Fruit fly (Drosophila melanogaster) whole organism, embryonic: ENCODE results near the gene CycG.

Experiments used
- BtbVII ChIP-seq: fragments of 200-800 bp; sonication (Bioruptor generic); optimal IDR thresholded peaks from 3 replicates; lab custom pipeline; 2017; ENCODE audit warnings: missing biosample characterization, mild to moderate bottlenecking, missing genetic modification characterization
- Bteb2 ChIP-seq: fragments of 200-800 bp; sonication (Bioruptor generic); optimal IDR thresholded peaks from 2 replicates; lab custom pipeline; 2016; ENCODE audit warnings: missing biosample characterization, missing genetic modification characterization
- C15 ChIP-seq: fragments of 200-800 bp; sonication (Bioruptor generic); IDR thresholded peaks from 3 replicates; pipeline ENCODE4 v1.3.6; 2022; ENCODE audit warnings: missing biosample characterization, missing genetic modification characterization
- CG10209 ChIP-seq: fragments of 200-800 bp; sonication (Bioruptor generic); optimal IDR thresholded peaks from 3 replicates; lab custom pipeline; 2017; ENCODE audit warnings: missing biosample characterization, mild to moderate bottlenecking, missing genetic modification characterization, missing genetic modification reagents
- CG10267 ChIP-seq: fragments of 200-800 bp; sonication (Bioruptor generic); optimal IDR thresholded peaks from 2 replicates; lab custom pipeline; 2018; ENCODE audit warnings: missing biosample characterization, mild to moderate bottlenecking, missing genetic modification characterization, moderate library complexity
- CG11456 ChIP-seq: fragments of 200-800 bp; sonication (Bioruptor generic); IDR thresholded peaks from 3 replicates; pipeline ENCODE4 v1.3.6; 2022; ENCODE audit warnings: missing biosample characterization, missing genetic modification characterization
- CG11723 ChIP-seq: fragments of 200-800 bp; sonication (Bioruptor generic); optimal IDR thresholded peaks from 2 replicates; lab custom pipeline; 2017; ENCODE audit warnings: missing biosample characterization, mild to moderate bottlenecking, missing genetic modification characterization
- CG15696 ChIP-seq: fragments of 200-800 bp; sonication (Bioruptor generic); optimal IDR thresholded peaks from 2 replicates; lab custom pipeline; 2019; ENCODE audit warnings: missing biosample characterization, mild to moderate bottlenecking, missing genetic modification characterization, moderate library complexity
- CG16813 ChIP-seq: fragments of 200-800 bp; sonication (Bioruptor generic); IDR thresholded peaks from 3 replicates; pipeline ENCODE4 v1.3.6; 2022; ENCODE audit warnings: missing biosample characterization, missing genetic modification characterization; ENCODE audit not compliant: partially characterized antibody
- CG1832 ChIP-seq: fragments of 200-800 bp; sonication (Bioruptor generic); optimal IDR thresholded peaks from 2 replicates; lab custom pipeline; 2017; ENCODE audit warnings: missing biosample characterization, mild to moderate bottlenecking, missing genetic modification characterization, inconsistent platforms
- CG2116 ChIP-seq: fragments of 200-800 bp; sonication (Bioruptor generic); optimal IDR thresholded peaks from 3 replicates; lab custom pipeline; 2018; ENCODE audit warnings: missing biosample characterization, mild to moderate bottlenecking, missing genetic modification characterization
- CG2712 ChIP-seq: fragments of 200-800 bp; optimal IDR thresholded peaks from 3 replicates; lab custom pipeline; 2019; ENCODE audit warnings: missing biosample characterization, mild to moderate bottlenecking, missing genetic modification characterization, moderate library complexity
- CG2889 ChIP-seq: fragments of 200-800 bp; sonication (Bioruptor generic); IDR thresholded peaks from 3 replicates; pipeline ENCODE4 v1.3.6; 2022; ENCODE audit warnings: missing biosample characterization, missing genetic modification characterization
- CG30020 ChIP-seq: fragments of 200-800 bp; optimal IDR thresholded peaks from 2 replicates; lab custom pipeline; 2019; ENCODE audit warnings: missing biosample characterization, mild to moderate bottlenecking, missing genetic modification characterization, moderate library complexity
- CG32532 ChIP-seq: fragments of 200-800 bp; sonication (Bioruptor generic); IDR thresholded peaks from 2 replicates; pipeline ENCODE4 v1.3.6; 2022; ENCODE audit warnings: missing biosample characterization, missing genetic modification characterization
- CG3726 ChIP-seq: fragments of 200-800 bp; sonication (Bioruptor generic); IDR thresholded peaks from 3 replicates; pipeline ENCODE4, ENCODE4 v1.3.6; 2022; ENCODE audit warnings: missing biosample characterization, missing genetic modification characterization
- CG4730 ChIP-seq: fragments of 200-800 bp; sonication (Bioruptor generic); IDR thresholded peaks from 2 replicates; pipeline ENCODE4 v1.3.6; 2022; ENCODE audit warnings: missing biosample characterization, missing genetic modification characterization
- CG6654 ChIP-seq: fragments of 200-800 bp; sonication (Bioruptor generic); optimal IDR thresholded peaks from 2 replicates; lab custom pipeline; 2017; ENCODE audit warnings: missing biosample characterization, mild to moderate bottlenecking, missing genetic modification characterization
- CG8924 ChIP-seq: fragments of 200-800 bp; optimal IDR thresholded peaks from 3 replicates; lab custom pipeline; 2019; ENCODE audit warnings: missing biosample characterization, mild to moderate bottlenecking, missing genetic modification characterization, moderate library complexity
- CG9797 ChIP-seq: fragments of 200-800 bp; sonication (Bioruptor generic); optimal IDR thresholded peaks from 3 replicates; lab custom pipeline; 2018; ENCODE audit warnings: missing biosample characterization, mild to moderate bottlenecking, missing genetic modification characterization
- CTCF ChIP-seq: fragments of 200-800 bp; sonication (Bioruptor generic); optimal IDR thresholded peaks from 2 replicates; lab custom pipeline; 2017; ENCODE audit warnings: missing biosample characterization, mild to moderate bottlenecking, missing genetic modification characterization, moderate library complexity
- D19A ChIP-seq: fragments of 200-800 bp; optimal IDR thresholded peaks from 3 replicates; lab custom pipeline; 2019; ENCODE audit warnings: missing biosample characterization, mild to moderate bottlenecking, missing genetic modification characterization, moderate library complexity
- Dip3 ChIP-seq: fragments of 200-800 bp; sonication (Bioruptor generic); optimal IDR thresholded peaks from 3 replicates; lab custom pipeline; 2016; ENCODE audit warnings: missing biosample characterization, missing genetic modification characterization
- Dll ChIP-seq: fragments of 200-800 bp; sonication (Bioruptor generic); IDR thresholded peaks from 4 replicates; pipeline ENCODE4 v1.3.6; 2022; ENCODE audit warnings: missing biosample characterization, missing genetic modification characterization; ENCODE audit not compliant: partially characterized antibody
- GATAe ChIP-seq: fragments of 200-800 bp; sonication (Bioruptor generic); conservative IDR thresholded peaks from 2 replicates; pipeline ENCODE4 v1.3.6; 2022; ENCODE audit warnings: missing biosample characterization, missing genetic modification characterization
- HHEX ChIP-seq: fragments of 200-800 bp; sonication (Bioruptor generic); optimal IDR thresholded peaks from 3 replicates; lab custom pipeline; 2017; ENCODE audit warnings: missing biosample characterization, mild to moderate bottlenecking, missing genetic modification characterization, missing genetic modification reagents
- Med ChIP-seq: fragments of 200-800 bp; sonication (Bioruptor generic); peaks from one replicate; lab custom pipeline; 2016; ENCODE audit warnings: missing biosample characterization, missing genetic modification characterization, mild to moderate bottlenecking, inconsistent platforms, moderate library complexity
- Nf-YA ChIP-seq: fragments of 200-800 bp; sonication (Bioruptor generic); IDR thresholded peaks from 2 replicates; pipeline ENCODE4 v1.3.6; 2022; ENCODE audit warnings: missing biosample characterization, missing genetic modification characterization
- Ptx1 ChIP-seq: fragments of 200-800 bp; sonication (Bioruptor generic); IDR thresholded peaks from 2 replicates; pipeline ENCODE4 v1.3.6; 2022; ENCODE audit warnings: missing biosample characterization, missing genetic modification characterization
- Ravus ChIP-seq: fragments of 200-800 bp; sonication (Bioruptor generic); IDR thresholded peaks from 2 replicates; pipeline ENCODE4 v1.3.6; 2022; ENCODE audit warnings: missing biosample characterization, missing genetic modification characterization
- Sry-β ChIP-seq: fragments of 200-800 bp; sonication (Bioruptor generic); optimal IDR thresholded peaks from 2 replicates; lab custom pipeline; 2018; ENCODE audit warnings: missing biosample characterization, mild to moderate bottlenecking, missing genetic modification characterization, moderate library complexity
- Usf ChIP-seq: fragments of 200-800 bp; sonication (Bioruptor generic); optimal IDR thresholded peaks from 2 replicates; lab custom pipeline; 2017; ENCODE audit warnings: missing genotype, missing biosample characterization, missing genetic modification characterization
- ab ChIP-seq: fragments of 200-800 bp; sonication (Bioruptor generic); optimal IDR thresholded peaks from 2 replicates; lab custom pipeline; 2016; ENCODE audit warnings: missing biosample characterization, missing genetic modification characterization
- ac ChIP-seq: fragments of 200-800 bp; sonication (Bioruptor generic); optimal IDR thresholded peaks from 3 replicates; lab custom pipeline; 2017; ENCODE audit warnings: missing biosample characterization, mild to moderate bottlenecking, missing genetic modification characterization
- ase ChIP-seq: fragments of 200-800 bp; sonication (Bioruptor generic); IDR thresholded peaks from 3 replicates; pipeline ENCODE4 v1.3.6; 2022; ENCODE audit warnings: missing biosample characterization, missing genetic modification characterization
- btn ChIP-seq: fragments of 200-800 bp; sonication (Bioruptor generic); optimal IDR thresholded peaks from 2 replicates; lab custom pipeline; 2016; ENCODE audit warnings: missing biosample characterization, missing genetic modification characterization
- dati ChIP-seq: fragments of 200-800 bp; sonication (Bioruptor generic); IDR thresholded peaks from 2 replicates; pipeline ENCODE4 v1.3.6; 2022; ENCODE audit warnings: missing biosample characterization, missing genetic modification characterization
- dimm ChIP-seq: fragments of 200-800 bp; sonication (Bioruptor generic); IDR thresholded peaks from 2 replicates; pipeline ENCODE4 v1.3.6; 2022; ENCODE audit warnings: missing biosample characterization, missing genetic modification characterization
- dmrt11E ChIP-seq: fragments of 200-800 bp; sonication (Bioruptor generic); optimal IDR thresholded peaks from 3 replicates; lab custom pipeline; 2018; ENCODE audit warnings: missing biosample characterization, mild to moderate bottlenecking, missing genetic modification characterization, moderate library complexity
- emc ChIP-seq: fragments of 200-800 bp; sonication (Bioruptor generic); optimal IDR thresholded peaks from 2 replicates; lab custom pipeline; 2016; ENCODE audit warnings: missing biosample characterization, missing genetic modification characterization
- eyg ChIP-seq: fragments of 200-800 bp; sonication (Bioruptor generic); optimal IDR thresholded peaks from 3 replicates; lab custom pipeline; 2016; ENCODE audit warnings: missing biosample characterization, missing genetic modification characterization
- gro ChIP-seq: fragments of 200-800 bp; sonication (Bioruptor generic); optimal IDR thresholded peaks from 2 replicates; lab custom pipeline; 2016; ENCODE audit warnings: missing biosample characterization, missing genetic modification characterization
- lab ChIP-seq: fragments of 200-800 bp; sonication (Bioruptor generic); optimal IDR thresholded peaks from 3 replicates; lab custom pipeline; 2017; ENCODE audit warnings: missing biosample characterization, missing genetic modification characterization, mild to moderate bottlenecking, moderate library complexity, missing genetic modification reagents
- pfk ChIP-seq: fragments of 200-800 bp; sonication (Bioruptor generic); optimal IDR thresholded peaks from 2 replicates; lab custom pipeline; 2018; ENCODE audit warnings: missing biosample characterization, mild to moderate bottlenecking, missing genetic modification characterization, moderate library complexity
- pnt ChIP-seq: fragments of 200-800 bp; sonication (Bioruptor generic); optimal IDR thresholded peaks from 3 replicates; lab custom pipeline; 2016; ENCODE audit warnings: missing biosample characterization, missing genetic modification characterization
- pros ChIP-seq: fragments of 200-800 bp; sonication (Bioruptor generic); optimal IDR thresholded peaks from 3 replicates; lab custom pipeline; 2019; ENCODE audit warnings: missing biosample characterization, mild to moderate bottlenecking, missing genetic modification characterization, moderate library complexity
- psq ChIP-seq: fragments of 200-800 bp; sonication (Bioruptor generic); optimal IDR thresholded peaks from 2 replicates; lab custom pipeline; 2017; ENCODE audit warnings: missing biosample characterization, missing genetic modification characterization
- shn ChIP-seq: fragments of 200-800 bp; sonication (Bioruptor generic); optimal IDR thresholded peaks from 3 replicates; lab custom pipeline; 2016; ENCODE audit warnings: missing biosample characterization, missing genetic modification characterization
- sob ChIP-seq: fragments of 200-800 bp; sonication (Bioruptor generic); IDR thresholded peaks from 2 replicates; pipeline ENCODE4 v1.3.6; 2022; ENCODE audit warnings: missing biosample characterization, missing genetic modification characterization
- ssp ChIP-seq: fragments of 200-800 bp; sonication (Bioruptor generic); IDR thresholded peaks from 2 replicates; pipeline ENCODE4 v1.3.6; 2022; ENCODE audit warnings: missing biosample characterization, missing genetic modification characterization
- trem ChIP-seq: fragments of 200-800 bp; optimal IDR thresholded peaks from 3 replicates; lab custom pipeline; 2019; ENCODE audit warnings: missing biosample characterization, mild to moderate bottlenecking, missing genetic modification characterization, moderate library complexity
- unc-4 ChIP-seq: fragments of 200-800 bp; sonication (Bioruptor generic); IDR thresholded peaks from 2 replicates; pipeline ENCODE4 v1.3.6; 2022; ENCODE audit warnings: missing biosample characterization, missing genetic modification characterization; ENCODE audit not compliant: partially characterized antibody
- vnd ChIP-seq: fragments of 200-800 bp; sonication (Bioruptor generic); IDR thresholded peaks from 3 replicates; pipeline ENCODE4 v1.3.6; 2022; ENCODE audit warnings: missing biosample characterization, missing genetic modification characterization; ENCODE audit not compliant: partially characterized antibody

The CycG gene

DNA sequence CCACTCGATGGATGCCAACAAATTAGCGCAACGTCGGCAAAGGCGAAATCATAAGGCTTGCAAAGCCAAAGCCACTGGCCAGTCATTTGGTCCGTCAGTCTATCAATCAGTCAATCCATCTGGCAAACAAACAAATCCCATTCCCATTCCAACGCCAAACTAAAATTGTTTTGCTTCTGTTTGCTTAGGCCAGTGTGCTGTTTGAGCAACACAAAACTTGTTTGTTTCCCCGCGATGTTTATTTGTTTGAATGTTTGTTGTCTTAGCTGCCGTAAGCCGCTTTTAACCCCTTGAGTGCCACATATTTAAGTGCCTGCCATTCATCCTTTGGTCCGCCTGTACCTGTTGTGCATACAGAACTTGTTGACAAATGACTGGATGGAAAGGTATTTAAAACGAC, 61.6 kb downstream of the CycG start (continued):
- TF ChIP-seq ab (no peak), emc (GFP tag; lab: Kevin White, UChicago) (no peak), Bteb2 (GFP tag; lab: Kevin White, UChicago) (no peak), ase (GFP tag; lab: Robert Waterston, UW) (no peak), D19A (peak; percentile 51), CG11456 (GFP tag; lab: Robert Waterston, UW) (no peak), CG8924 (tag; lab: Kevin White, UChicago) (peak; percentile 77), CG2116 (peak; percentile 59), CG2889 (GFP tag; lab: Robert Waterston, UW) (no peak), CG15696 (peak; percentile 98), CG1832 (GFP tag; lab: Kevin White, UChicago) (no peak), pfk (GFP tag; lab: Kevin White, UChicago) (peak; percentile 5), Med (no peak), Ravus (GFP tag; lab: Robert Waterston, UW) (no peak), HHEX (GFP tag; lab: Kevin White, UChicago) (peak; percentile 61), pnt (GFP tag; lab: Kevin White, UChicago) (peak; percentile 20), CG6654 (GFP tag; lab: Kevin White, UChicago) (no peak), sob (no peak), dati (GFP tag; lab: Robert Waterston, UW) (no peak), ssp (no peak), dmrt11E (tag; lab: Kevin White, UChicago) (peak; percentile 90), shn (GFP tag; lab: Kevin White, UChicago) (no peak), CG10267 (tag; lab: Kevin White, UChicago) (peak; percentile 70), CTCF (no peak), gro (GFP tag; lab: Kevin White, UChicago) (no peak), Dip3 (GFP tag; lab: Kevin White, UChicago) (no peak), vnd (no peak), Dll (GFP tag; lab: Robert Waterston, UW) (no peak), dimm (GFP tag; lab: Robert Waterston, UW) (no peak), CG2712 (peak; percentile 79), psq (GFP tag; lab: Kevin White, UChicago) (no peak), BtbVII (GFP tag; lab: Kevin White, UChicago) (peak; percentile 26), CG11723 (peak; percentile 61), CG30020 (tag; lab: Kevin White, UChicago) (no peak), CG10209 (GFP tag; lab: Kevin White, UChicago) (peak; percentile 83), CG3726 (no peak), eyg (GFP tag; lab: Kevin White, UChicago) (no peak), Nf-YA (GFP tag; lab: Robert Waterston, UW) (peak; percentile 24; the same call in 1 of the 2 replicates), btn (GFP tag; lab: Kevin White, UChicago) (peak; percentile 36), CG16813 (GFP tag; lab: Robert Waterston, UW) (no peak), C15 (GFP tag; lab: Robert Waterston, UW) (no peak), unc-4 (GFP tag; lab: Robert Waterston, UW) (no peak), Sry-β (GFP tag; lab: Kevin White, UChicago) (peak; percentile 48), trem (tag; lab: Kevin White, UChicago) (peak; percentile 69), Usf (GFP tag; lab: Kevin White, UChicago) (no peak), GATAe (GFP tag; lab: Robert Waterston, UW) (no peak), CG9797 (GFP tag; lab: Kevin White, UChicago) (peak; percentile 18), pros (no peak), CG32532 (GFP tag; lab: Robert Waterston, UW) (no peak), Ptx1 (GFP tag; lab: Robert Waterston, UW) (no peak), ac (GFP tag; lab: Kevin White, UChicago) (peak; percentile 97), CG4730 (GFP tag; lab: Robert Waterston, UW) (no peak), lab (GFP tag; lab: Kevin White, UChicago) (peak; percentile 42)
